Worm (Caenorhabditis elegans) whole organism, young adult: ENCODE measurements around the gene abcf-3.
A peak's percentile ranks its signal among the peaks of the same experiment; 100 is the strongest.
"Not testable (repeated sequence)": the region's sequence is repeated elsewhere in the genome, so short reads cannot be mapped to it uniquely, and the experiment has no call there.

Source experiments
- B0035.1 ChIP-seq: sonication (generic microtip); optimal IDR thresholded peaks from 2 replicates; lab custom pipeline; 2016; ENCODE audit warnings: missing genetic modification characterization, mild to moderate bottlenecking, missing compliant biosample characterization, missing genotype, missing genetic modification reagents
- B0336.3 ChIP-seq: fragments of 200-800 bp; sonication (Bioruptor generic); IDR thresholded peaks from 2 replicates; pipeline ENCODE4 v1.3.6; 2022; ENCODE audit warnings: missing genetic modification characterization, missing compliant biosample characterization
- C06A6.2 ChIP-seq: fragments of 200-800 bp; sonication (Bioruptor generic); conservative IDR thresholded peaks from 2 replicates; pipeline ENCODE4 v1.3.6; 2022; ENCODE audit warnings: missing genetic modification characterization, missing compliant biosample characterization
- F23B12.7 ChIP-seq: sonication (generic microtip); optimal IDR thresholded peaks from 2 replicates; lab custom pipeline; 2017; ENCODE audit warnings: missing genetic modification characterization, mild to moderate bottlenecking, missing compliant biosample characterization, antibody characterized with exemption, moderate library complexity; ENCODE audit not compliant: insufficient read depth
- F33H1.4 ChIP-seq: fragments of 200-800 bp; sonication (Bioruptor generic); IDR thresholded peaks from 2 replicates; pipeline ENCODE4 v1.3.6; 2022; ENCODE audit warnings: missing genetic modification reagents, missing genetic modification characterization, missing compliant biosample characterization
- F37B4.10 ChIP-seq: fragments of 200-800 bp; sonication (Bioruptor generic); IDR thresholded peaks from 2 replicates; pipeline ENCODE4 v1.3.6; 2022; ENCODE audit warnings: missing genetic modification characterization, missing compliant biosample characterization
- F52B5.7 ChIP-seq: sonication (generic microtip); optimal IDR thresholded peaks from 2 replicates; lab custom pipeline; 2016; ENCODE audit warnings: mild to moderate bottlenecking, missing genetic modification characterization, missing compliant biosample characterization
- F57C9.4 ChIP-seq: sonication (generic microtip); optimal IDR thresholded peaks from 2 replicates; lab custom pipeline; 2017; ENCODE audit warnings: mild to moderate bottlenecking, missing genetic modification characterization, missing compliant biosample characterization
- K12H6.12 ChIP-seq: fragments of 200-800 bp; sonication (Bioruptor generic); optimal IDR thresholded peaks from 2 replicates; lab custom pipeline; 2018; ENCODE audit warnings: mild to moderate bottlenecking, missing genetic modification characterization, missing compliant biosample characterization
- T07F8.4 ChIP-seq: sonication (generic microtip); optimal IDR thresholded peaks from 2 replicates; lab custom pipeline; 2016; ENCODE audit warnings: mild to moderate bottlenecking, missing genetic modification characterization, moderate library complexity, missing compliant biosample characterization
- Y95B8A.8 ChIP-seq: fragments of 200-800 bp; sonication (Bioruptor generic); IDR thresholded peaks from 2 replicates; pipeline ENCODE4 v1.3.6; 2022; ENCODE audit warnings: missing genetic modification reagents, missing genetic modification characterization, missing compliant biosample characterization
- atf-7 ChIP-seq: sonication (generic microtip); optimal IDR thresholded peaks from 2 replicates; lab custom pipeline; 2017; ENCODE audit warnings: mild to moderate bottlenecking, missing genetic modification characterization, missing compliant biosample characterization
- attf-5 ChIP-seq: fragments of 200-800 bp; sonication (Bioruptor generic); optimal IDR thresholded peaks from 2 replicates; lab custom pipeline; 2018; ENCODE audit warnings: mild to moderate bottlenecking, missing genetic modification characterization, missing compliant biosample characterization
- cebp-1 ChIP-seq, 2 experiments: fragments of 200-800 bp in 1 of 2; sonication (Bioruptor generic) in 1 of 2; sonication (generic microtip) in 1 of 2; IDR thresholded peaks in 1 of 2; optimal IDR thresholded peaks in 1 of 2; 2 replicates each; pipeline versions ENCODE4 v1.3.6 to Lab custom; 2017 to 2022; ENCODE audit warnings: missing compliant biosample characterization in 2 of 2, missing genetic modification characterization in 2 of 2, mild to moderate bottlenecking in 1 of 2, missing genetic modification reagents in 1 of 2, moderate library complexity in 1 of 2
- ceh-100 ChIP-seq: fragments of 200-800 bp; sonication (Bioruptor generic); IDR thresholded peaks from 2 replicates; pipeline ENCODE4 v1.3.6; 2022; ENCODE audit warnings: missing genetic modification reagents, missing genetic modification characterization, missing compliant biosample characterization
- ceh-27 ChIP-seq: fragments of 200-800 bp; sonication (Bioruptor generic); optimal IDR thresholded peaks from 2 replicates; lab custom pipeline; 2018; ENCODE audit warnings: mild to moderate bottlenecking, missing genetic modification characterization, moderate library complexity, missing compliant biosample characterization
- chd-7 ChIP-seq: sonication (generic microtip); optimal IDR thresholded peaks from 2 replicates; lab custom pipeline; 2016; ENCODE audit warnings: mild to moderate bottlenecking, missing genetic modification characterization, moderate library complexity, missing compliant biosample characterization
- dox-1 ChIP-seq: fragments of 200-800 bp; sonication (Bioruptor generic); IDR thresholded peaks from 2 replicates; pipeline ENCODE4 v1.3.6; 2022; ENCODE audit warnings: missing genetic modification reagents, missing genetic modification characterization, missing compliant biosample characterization
- dpff-1 ChIP-seq: sonication (generic microtip); optimal IDR thresholded peaks from 2 replicates; lab custom pipeline; 2017; ENCODE audit warnings: mild to moderate bottlenecking, missing genetic modification characterization, missing compliant biosample characterization
- egl-18 ChIP-seq: fragments of 200-800 bp; sonication (Bioruptor generic); IDR thresholded peaks from 2 replicates; pipeline ENCODE4 v1.3.6; 2022; ENCODE audit warnings: missing genetic modification reagents, missing genetic modification characterization, missing compliant biosample characterization
- egrh-3 ChIP-seq: fragments of 200-800 bp; sonication (Bioruptor generic); IDR thresholded peaks from 2 replicates; pipeline ENCODE4 v1.3.6; 2022; ENCODE audit warnings: missing genetic modification reagents, missing genetic modification characterization, missing compliant biosample characterization
- ekl-4 ChIP-seq: fragments of 200-800 bp; sonication (Bioruptor generic); IDR thresholded peaks from 2 replicates; pipeline ENCODE4 v1.3.6; 2022; ENCODE audit warnings: missing genetic modification reagents, missing genetic modification characterization, missing compliant biosample characterization
- gei-17 ChIP-seq: fragments of 200-800 bp; sonication (Bioruptor generic); optimal IDR thresholded peaks from 2 replicates; lab custom pipeline; 2018; ENCODE audit warnings: mild to moderate bottlenecking, missing genetic modification characterization, missing compliant biosample characterization
- hrde-1 ChIP-seq: sonication (generic microtip); optimal IDR thresholded peaks from 2 replicates; lab custom pipeline; 2016; ENCODE audit warnings: missing genetic modification characterization, mild to moderate bottlenecking, missing compliant biosample characterization, moderate library complexity, missing genotype, missing genetic modification reagents, borderline replicate concordance
- lin-35 ChIP-seq, 3 experiments: fragments of 150-350 bp in 2 of 3; sonication (generic microtip) in 1 of 3; optimal IDR thresholded peaks; 2 replicates each; lab custom pipeline; 2014 to 2018; ENCODE audit warnings: missing biosample characterization in 3 of 3, missing genetic modification characterization in 3 of 3, missing genetic modification reagents in 3 of 3
- lir-1 ChIP-seq: fragments of 200-800 bp; sonication (Bioruptor generic); conservative IDR thresholded peaks from 2 replicates; pipeline ENCODE4 v1.3.6; 2022; ENCODE audit warnings: missing genetic modification reagents, missing genetic modification characterization, missing compliant biosample characterization
- lsl-1 ChIP-seq: fragments of 200-800 bp; sonication (Bioruptor generic); optimal IDR thresholded peaks from 2 replicates; lab custom pipeline; 2018; ENCODE audit warnings: mild to moderate bottlenecking, missing genetic modification characterization, moderate library complexity, missing compliant biosample characterization
- madf-8 ChIP-seq: fragments of 200-800 bp; sonication (Bioruptor generic); conservative IDR thresholded peaks from 2 replicates; pipeline ENCODE4 v1.3.6; 2022; ENCODE audit warnings: missing genetic modification reagents, missing genetic modification characterization, missing compliant biosample characterization
- mcd-1 ChIP-seq: fragments of 200-800 bp; sonication (Bioruptor generic); IDR thresholded peaks from 2 replicates; pipeline ENCODE4 v1.3.6; 2022; ENCODE audit warnings: missing genetic modification reagents, missing genetic modification characterization, missing compliant biosample characterization
- nfyb-1 ChIP-seq: fragments of 200-800 bp; sonication (Bioruptor generic); IDR thresholded peaks from 2 replicates; pipeline ENCODE4 v1.3.6; 2022; ENCODE audit warnings: missing genetic modification reagents, missing genetic modification characterization, missing compliant biosample characterization
- nhr-80 ChIP-seq: sonication (generic microtip); optimal IDR thresholded peaks from 2 replicates; lab custom pipeline; 2016; ENCODE audit warnings: missing genetic modification characterization, missing compliant biosample characterization
- pbrm-1 ChIP-seq: fragments of 200-800 bp; sonication (Bioruptor generic); IDR thresholded peaks from 2 replicates; pipeline ENCODE4 v1.3.6; 2022; ENCODE audit warnings: missing genetic modification reagents, missing genetic modification characterization, missing compliant biosample characterization
- repo-1 ChIP-seq: sonication (generic microtip); optimal IDR thresholded peaks from 2 replicates; lab custom pipeline; 2017; ENCODE audit warnings: mild to moderate bottlenecking, missing genetic modification characterization, missing compliant biosample characterization
- somi-1 ChIP-seq: fragments of 200-800 bp; sonication (Bioruptor generic); optimal IDR thresholded peaks from 2 replicates; lab custom pipeline; 2018; ENCODE audit warnings: mild to moderate bottlenecking, missing genetic modification characterization, missing compliant biosample characterization
- tbp1 ChIP-seq: fragments of 200-800 bp; sonication (Bioruptor generic); optimal IDR thresholded peaks from 2 replicates; lab custom pipeline; 2018; ENCODE audit warnings: mild to moderate bottlenecking, missing genetic modification characterization, missing compliant biosample characterization
- tlf-1 ChIP-seq: fragments of 200-800 bp; sonication (Bioruptor generic); optimal IDR thresholded peaks from 2 replicates; lab custom pipeline; 2018; ENCODE audit warnings: mild to moderate bottlenecking, missing genetic modification characterization, missing compliant biosample characterization
- unc-62 ChIP-seq: fragments of 150-350 bp; optimal IDR thresholded peaks from 2 replicates; lab custom pipeline; 2014; ENCODE audit warnings: missing biosample characterization, missing genetic modification reagents, missing genetic modification characterization
- xnd-1 ChIP-seq: sonication (generic microtip); optimal IDR thresholded peaks from 2 replicates; lab custom pipeline; 2016; ENCODE audit warnings: missing genotype, missing genetic modification reagents, missing genetic modification characterization, missing compliant biosample characterization
- zfh-2 ChIP-seq: fragments of 200-800 bp; sonication (Bioruptor generic); conservative IDR thresholded peaks from 2 replicates; pipeline ENCODE4 v1.3.6; 2022; ENCODE audit warnings: missing genetic modification reagents, missing genetic modification characterization, missing compliant biosample characterization
- zim-3 ChIP-seq: sonication (generic microtip); optimal IDR thresholded peaks from 2 replicates; lab custom pipeline; 2017; ENCODE audit warnings: mild to moderate bottlenecking, missing genetic modification characterization, moderate library complexity, missing compliant biosample characterization
- ztf-18 ChIP-seq: sonication (generic microtip); optimal IDR thresholded peaks from 2 replicates; lab custom pipeline; 2016; ENCODE audit warnings: missing genotype, mild to moderate bottlenecking, missing genetic modification characterization, missing compliant biosample characterization
- ztf-22 ChIP-seq: fragments of 200-800 bp; sonication (Bioruptor generic); optimal IDR thresholded peaks from 2 replicates; lab custom pipeline; 2018; ENCODE audit warnings: mild to moderate bottlenecking, missing genetic modification characterization, moderate library complexity, missing compliant biosample characterization
- ztf-26 ChIP-seq: sonication (generic microtip); optimal IDR thresholded peaks from 2 replicates; lab custom pipeline; 2017; ENCODE audit warnings: missing genetic modification characterization, missing compliant biosample characterization
- ztf-3 ChIP-seq: fragments of 200-800 bp; sonication (Bioruptor generic); optimal IDR thresholded peaks from 2 replicates; lab custom pipeline; 2018; ENCODE audit warnings: mild to moderate bottlenecking, missing genetic modification characterization, missing compliant biosample characterization
- ztf-6 ChIP-seq: fragments of 200-800 bp; sonication (Bioruptor generic); IDR thresholded peaks from 2 replicates; pipeline ENCODE4 v1.3.6; 2022; ENCODE audit warnings: missing genetic modification reagents, missing genetic modification characterization, missing compliant biosample characterization

Gene abcf-3

ce11 chrIII:6123647-6124046 lies 49.6 kb upstream of the abcf-3 start (continued):
- TF ChIP-seq madf-8 (GFP tag; lab: Robert Waterston, UW) (no peak), ekl-4 (GFP tag; lab: Robert Waterston, UW) (no peak), B0035.1 (tag; lab: Kevin White, UChicago) (no peak), T07F8.4 (tag; lab: Kevin White, UChicago) (no peak), ztf-22 (GFP tag; lab: Kevin White, UChicago) (no peak), zim-3 (tag; lab: Kevin White, UChicago) (no peak), dox-1 (GFP tag; lab: Robert Waterston, UW) (0 out of 2 replicates have a peak, but pooled peaks have one; percentile 4), pbrm-1 (GFP tag; lab: Robert Waterston, UW) (0 out of 2 replicates have a peak, but pooled peaks have one; percentile 11), dpff-1 (no peak), F37B4.10 (GFP tag; lab: Robert Waterston, UW) (no peak), ceh-100 (GFP tag; lab: Robert Waterston, UW) (0 out of 2 replicates have a peak, but pooled peaks have one; percentile 11), ztf-3 (GFP tag; lab: Kevin White, UChicago) (no peak), somi-1 (GFP tag; lab: Kevin White, UChicago) (no peak), F57C9.4 (tag; lab: Kevin White, UChicago) (no peak), hrde-1 (tag; lab: Kevin White, UChicago) (peak; percentile 18), C06A6.2 (no peak), ztf-6 (no peak), F33H1.4 (no peak), xnd-1 (tag; lab: Kevin White, UChicago) (no peak), unc-62 (GFP tag; lab: Kevin White, UChicago) (no peak), F23B12.7 (tag; lab: Kevin White, UChicago) (no peak), F52B5.7 (tag; lab: Kevin White, UChicago) (peak; percentile 40)
- TF ChIP-seq, all 124 proteins: peak for 16

DNA sequence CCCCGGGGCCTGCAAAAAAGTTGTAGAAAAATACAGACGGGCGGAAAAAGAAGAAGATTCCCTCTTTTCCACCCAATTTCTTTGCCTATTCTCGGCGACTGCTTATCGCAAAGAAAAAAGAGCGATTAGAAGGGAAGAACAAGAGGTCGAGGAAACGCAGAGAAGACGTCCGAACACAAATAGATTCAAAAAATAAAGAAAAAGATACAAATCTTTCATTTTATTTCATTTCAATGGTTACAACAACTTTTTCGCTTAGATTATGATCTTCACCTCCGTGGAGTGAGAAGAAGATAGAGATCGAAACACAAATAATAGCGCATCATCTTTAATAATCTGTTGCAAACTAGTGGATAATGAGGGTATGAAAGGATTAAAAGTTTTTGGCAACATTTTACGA lies 41.1 kb upstream of the abcf-3 start:
- peak; percentile 49; the same call in 1 of the 2 replicates for TF ChIP-seq B0336.3 (GFP tag; lab: Robert Waterston, UW)
- peak; percentile 15 for TF ChIP-seq nhr-80 (tag; lab: Kevin White, UChicago)
- no peak for TF ChIP-seq egl-18

DNA sequence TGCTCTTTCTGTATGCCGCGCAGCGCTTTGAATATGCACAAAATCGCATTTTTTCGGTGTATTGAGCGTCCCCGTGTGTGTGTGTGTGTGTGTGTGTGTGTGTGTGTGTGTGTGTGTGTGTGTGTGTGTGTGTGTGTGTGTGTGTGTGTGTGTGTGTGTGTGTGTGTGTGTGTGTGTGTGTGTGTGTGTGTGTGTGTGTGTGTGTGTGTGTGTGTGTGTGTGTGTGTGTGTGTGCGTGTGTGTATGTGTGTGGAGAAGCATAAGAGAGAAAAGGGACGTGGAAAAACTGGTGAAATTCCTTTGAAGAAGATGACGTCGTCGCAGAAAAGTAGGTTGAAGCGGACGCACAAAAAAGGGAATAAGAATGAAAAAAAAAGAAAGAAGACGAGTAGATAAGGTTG lies 39.8 kb upstream of the abcf-3 start:
- TF ChIP-seq tbp1 (GFP tag; lab: Kevin White, UChicago) = peak; percentile 50
- TF ChIP-seq attf-5 (GFP tag; lab: Kevin White, UChicago) = peak; percentile 68
- TF ChIP-seq atf-7 (tag; lab: Kevin White, UChicago) = peak; percentile 71
- TF ChIP-seq tlf-1 (GFP tag; lab: Kevin White, UChicago) = peak; percentile 59
- TF ChIP-seq ztf-22 (GFP tag; lab: Kevin White, UChicago) = peak; percentile 71
- peak; percentile 30 for TF ChIP-seq gei-17 (GFP tag; lab: Kevin White, UChicago)
- peak; percentile 83 for TF ChIP-seq lir-1 (GFP tag; lab: Robert Waterston, UW)
- peak; percentile 21; the same call in 1 of the 2 replicates for TF ChIP-seq pbrm-1 (GFP tag; lab: Robert Waterston, UW)
- TF ChIP-seq ceh-27 (GFP tag; lab: Kevin White, UChicago) = peak; percentile 97
- TF ChIP-seq ztf-18 (tag; lab: Kevin White, UChicago) = peak; percentile 21
- TF ChIP-seq ztf-26 (tag; lab: Kevin White, UChicago) = peak; percentile 67
- TF ChIP-seq cebp-1 (GFP tag; IDR thresholded peaks at IDR 0.05; lab: Robert Waterston, UW) = not testable (repeated sequence)
- peak; percentile 86 for TF ChIP-seq cebp-1 (tag; optimal IDR thresholded peaks at IDR 0.05; lab: Kevin White, UChicago)
- peak; percentile 80 for TF ChIP-seq repo-1 (tag; lab: Kevin White, UChicago)
- peak; percentile 95 for TF ChIP-seq K12H6.12 (tag; lab: Kevin White, UChicago)
- TF ChIP-seq Y95B8A.8 (GFP tag; lab: Robert Waterston, UW) = 0 out of 2 replicates have a peak, but pooled peaks have one; percentile 35
- TF ChIP-seq chd-7 = peak; percentile 90
- peak; percentile 66; the same call in 1 of the 2 replicates for TF ChIP-seq nfyb-1 (GFP tag; lab: Robert Waterston, UW)
- TF ChIP-seq mcd-1 (GFP tag; lab: Robert Waterston, UW) = peak; percentile 46
- peak; percentile 44 for TF ChIP-seq lsl-1 (GFP tag; lab: Kevin White, UChicago)
- peak; percentile 74 for TF ChIP-seq zfh-2 (GFP tag; lab: Robert Waterston, UW)
- TF ChIP-seq egrh-3 (GFP tag; lab: Robert Waterston, UW) = peak; percentile 78
- peak in 1 of 3 experiments; percentile 6 for TF ChIP-seq lin-35 (GFP tag; optimal IDR thresholded peaks at IDR 0.05; lab: Kevin White, UChicago)
- peak; percentile 100 for TF ChIP-seq ztf-3 (GFP tag; lab: Kevin White, UChicago)
- TF ChIP-seq somi-1 (GFP tag; lab: Kevin White, UChicago) = peak; percentile 74
